Worm (Caenorhabditis elegans): ENCODE measurements around the gene nlp-16.

Gene nlp-16

ce11 chrIV:6298253-6298652 is 38.6 kb upstream of the nlp-16 start, which contains the start of gene srv-27:
TSS of gene srv-27 (minus strand) at chrIV:6298353.
- TF ChIP-seq pha-4 (tag; optimal IDR thresholded peaks at IDR 0.05) (no peak), pax-1 (tag; optimal IDR thresholded peaks at IDR 0.05) (no peak), ceh-19 (GFP tag; optimal IDR thresholded peaks at IDR 0.05) (no peak), tbx-2 (tag; optimal IDR thresholded peaks at IDR 0.05) (no peak), rnt-1 (tag; optimal IDR thresholded peaks at IDR 0.05) (no peak), ceh-2 (tag; optimal IDR thresholded peaks at IDR 0.05) (no peak), nfya-1 (tag; optimal IDR thresholded peaks at IDR 0.05) (no peak), ceh-9 (tag; optimal IDR thresholded peaks at IDR 0.05) (no peak), pha-2 (tag; optimal IDR thresholded peaks at IDR 0.05) (no peak), ttx-3 (tag; optimal IDR thresholded peaks at IDR 0.05) (no peak), C08G9.2 (tag; optimal IDR thresholded peaks at IDR 0.05) (no peak), lim-6 (tag; optimal IDR thresholded peaks at IDR 0.05) (no peak), fax-1 (tag; optimal IDR thresholded peaks at IDR 0.05) (no peak), tbx-7 (tag; optimal IDR thresholded peaks at IDR 0.05) (no peak), unc-55 (GFP tag; optimal IDR thresholded peaks at IDR 0.05) (no peak), dmd-4 (tag; optimal IDR thresholded peaks at IDR 0.05; ENCODE audit: borderline replicate concordance) (no peak), ztf-16 (tag; optimal IDR thresholded peaks at IDR 0.05) (no peak), eyg-1 (tag; optimal IDR thresholded peaks at IDR 0.05) (no peak), che-1 (tag; optimal IDR thresholded peaks at IDR 0.05) (no peak)

DNA sequence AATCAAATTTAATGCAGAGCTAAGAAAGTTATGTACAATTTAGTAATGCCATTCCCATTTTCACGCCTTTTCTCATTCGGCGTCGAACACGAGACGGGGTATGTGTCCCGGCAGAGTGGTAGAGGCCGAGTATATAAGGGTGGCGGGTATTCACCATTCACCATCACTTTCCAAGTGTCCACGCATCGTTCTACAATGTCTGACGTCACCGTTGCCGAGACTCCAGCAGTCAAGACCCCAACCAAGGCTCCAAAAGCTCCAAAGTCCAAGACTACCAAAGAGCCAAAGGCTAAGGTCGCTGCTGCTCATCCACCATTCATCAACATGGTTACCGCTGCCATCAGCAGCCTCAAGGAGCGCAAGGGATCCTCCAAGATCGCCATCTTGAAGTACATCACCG is 34.4 kb upstream of the nlp-16 start, which contains the start of gene hil-2:
Gene hil-2, plus strand, starts transcription at position 160 of the 400 bp plus-strand sequence.
- TF ChIP-seq syd-9 (tag; optimal IDR thresholded peaks at IDR 0.05) (no peak), ceh-31 (tag; optimal IDR thresholded peaks at IDR 0.05) (peak; percentile 53), ama-1 (optimal IDR thresholded peaks at IDR 0.05) (peak; percentile 34), elt-2 (tag; optimal IDR thresholded peaks at IDR 0.05) (peak; percentile 26)

DNA sequence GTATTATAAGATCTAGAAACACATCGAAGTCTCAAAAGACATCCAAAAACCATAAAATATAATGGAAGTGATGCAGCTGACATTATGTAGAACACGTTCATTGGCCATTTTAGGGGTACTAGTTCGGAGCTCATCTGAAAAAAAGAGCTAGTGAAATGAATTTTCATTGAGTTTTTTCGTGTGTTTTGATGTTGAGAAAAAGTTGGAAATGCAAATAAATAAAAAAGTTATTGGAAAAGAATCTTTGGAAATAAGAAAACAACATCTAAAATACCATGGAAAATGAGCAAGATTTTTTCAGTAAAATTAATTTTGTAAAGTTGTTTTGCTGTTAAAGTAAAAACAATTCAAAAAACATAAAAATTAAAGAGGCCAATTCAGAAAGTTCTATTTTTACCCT is 31.1 kb upstream of the nlp-16 start, which contains the start of gene srv-24:
Gene srv-24, minus strand, starts transcription at position 101 of the 400 bp plus-strand sequence.
- TF ChIP-seq unc-55 (GFP tag; optimal IDR thresholded peaks at IDR 0.05) (no peak), gmeb-2 (tag; optimal IDR thresholded peaks at IDR 0.05) (no peak), nhr-232 (tag; optimal IDR thresholded peaks at IDR 0.05) (no peak), elt-2 (tag; optimal IDR thresholded peaks at IDR 0.05) (no peak), lin-11 (tag; optimal IDR thresholded peaks at IDR 0.05) (no peak), sox-4 (tag; optimal IDR thresholded peaks at IDR 0.05) (no peak), sox-2 (GFP tag; IDR thresholded peaks at IDR 0.05) (no peak), tbx-7 (tag; optimal IDR thresholded peaks at IDR 0.05) (no peak), ceh-22 (tag; optimal IDR thresholded peaks at IDR 0.05) (no peak), unc-86 (tag; optimal IDR thresholded peaks at IDR 0.05) (no peak), ceh-45 (GFP tag; IDR thresholded peaks at IDR 0.05) (no peak), eyg-1 (tag; optimal IDR thresholded peaks at IDR 0.05) (no peak), pax-1 (tag; optimal IDR thresholded peaks at IDR 0.05) (no peak), C38D4.7 (GFP tag; optimal IDR thresholded peaks at IDR 0.05) (no peak), ceh-6 (GFP tag; optimal IDR thresholded peaks at IDR 0.05) (no peak), rnt-1 (tag; optimal IDR thresholded peaks at IDR 0.05) (no peak), ceh-9 (tag; optimal IDR thresholded peaks at IDR 0.05) (no peak), dmd-4 (tag; optimal IDR thresholded peaks at IDR 0.05; ENCODE audit: borderline replicate concordance) (no peak)

ce11 chrIV:6284277-6284676 is 24.6 kb upstream of the nlp-16 start, which contains the start of gene ops-1:
TSS of gene ops-1 (minus strand) at chrIV:6284377.
- TF ChIP-seq hlh-6 (tag; optimal IDR thresholded peaks at IDR 0.05) (no peak), ceh-18 (tag; optimal IDR thresholded peaks at IDR 0.05) (no peak)

DNA sequence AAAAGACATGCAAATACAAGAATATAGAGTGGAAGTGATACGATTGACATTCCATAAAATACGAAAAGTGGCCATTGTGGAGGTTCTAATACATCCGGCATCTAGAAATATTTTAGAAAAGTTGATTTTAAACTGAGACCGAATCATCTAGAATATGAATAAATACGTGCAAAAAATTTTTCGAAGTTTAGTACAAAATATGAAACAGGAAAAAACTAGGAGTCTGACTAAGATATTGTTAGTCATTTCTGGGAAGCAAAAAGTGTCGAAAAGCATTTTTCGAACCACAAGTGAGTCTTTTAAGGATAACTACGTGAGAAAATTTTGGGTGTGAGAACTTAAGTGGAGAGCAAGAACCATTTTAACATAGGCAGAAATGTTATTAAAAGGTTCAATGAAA is 22.5 kb upstream of the nlp-16 start, which contains the start of gene srv-32:
Gene srv-32, minus strand, starts transcription at position 101 of the 400 bp plus-strand sequence.
- TF ChIP-seq rnt-1 (tag; optimal IDR thresholded peaks at IDR 0.05) (no peak), che-1 (tag; optimal IDR thresholded peaks at IDR 0.05) (no peak), tbx-7 (tag; optimal IDR thresholded peaks at IDR 0.05) (no peak), ama-1 (optimal IDR thresholded peaks at IDR 0.05) (no peak), hlh-6 (tag; optimal IDR thresholded peaks at IDR 0.05) (no peak)
